Fruit fly (Drosophila melanogaster): ENCODE data around the gene Nuf2.
A peak's percentile ranks its signal among the peaks of the same experiment; 100 is the strongest.

The Nuf2 gene

dm6 chr2L:7037773-7038327, 27.8 kb downstream of the Nuf2 start, which contains the start of gene milt (continued):
- TF ChIP-seq CoRest (tag; optimal IDR thresholded peaks at IDR 0.05) (no peak), CG31388 (GFP tag; optimal IDR thresholded peaks at IDR 0.05) (no peak), Hr51 (GFP tag; optimal IDR thresholded peaks at IDR 0.05) (no peak), CG15269 (tag; optimal IDR thresholded peaks at IDR 0.05) (no peak), trem (tag; optimal IDR thresholded peaks at IDR 0.05) (peak; percentile 50), Asciz (GFP tag; optimal IDR thresholded peaks at IDR 0.05) (no peak), CG43689 (GFP tag; IDR thresholded peaks at IDR 0.05) (no peak), Hmr (GFP tag; optimal IDR thresholded peaks at IDR 0.05) (no peak), Mad (GFP tag; optimal IDR thresholded peaks at IDR 0.05) (no peak), D19A (tag; optimal IDR thresholded peaks at IDR 0.05) (peak; percentile 73), ewg (GFP tag; optimal IDR thresholded peaks at IDR 0.05) (no peak), CrebB (tag; optimal IDR thresholded peaks at IDR 0.05) (no peak), CG2889 (GFP tag; IDR thresholded peaks at IDR 0.05) (no peak), CG34224 (GFP tag; IDR thresholded peaks at IDR 0.05; ENCODE audit: partially characterized antibody) (peak; percentile 79), tap (tag; optimal IDR thresholded peaks at IDR 0.05) (no peak), dmrt99B (tag; optimal IDR thresholded peaks at IDR 0.05) (no peak), CG13894 (tag; optimal IDR thresholded peaks at IDR 0.05) (no peak), CG6683 (GFP tag; optimal IDR thresholded peaks at IDR 0.05) (no peak), CG13424 (tag; optimal IDR thresholded peaks at IDR 0.05) (no peak), dm (GFP tag; optimal IDR thresholded peaks at IDR 0.05) (peak; percentile 83), gce (GFP tag; IDR thresholded peaks at IDR 0.05) (no peak), CG7928 (GFP tag; optimal IDR thresholded peaks at IDR 0.05) (peak; percentile 96), sc (optimal IDR thresholded peaks at IDR 0.05) (no peak), sc (GFP tag; optimal IDR thresholded peaks at IDR 0.05) (no peak), CG6791 (GFP tag; IDR thresholded peaks at IDR 0.05; ENCODE audit: partially characterized antibody) (peak; percentile 91), p53 (GFP tag; optimal IDR thresholded peaks at IDR 0.05) (no peak), CG2116 (GFP tag; optimal IDR thresholded peaks at IDR 0.05) (peak; percentile 94), vfl (GFP tag; optimal IDR thresholded peaks at IDR 0.05) (no peak), CG5245 (GFP tag; optimal IDR thresholded peaks at IDR 0.05) (no peak), CG11456 (GFP tag; IDR thresholded peaks at IDR 0.05) (no peak), CG42726 (GFP tag; IDR thresholded peaks at IDR 0.05; ENCODE audit: partially characterized antibody) (peak; percentile 86), slbo (GFP tag; IDR thresholded peaks at IDR 0.05) (peak; percentile 34), dysf (GFP tag; IDR thresholded peaks at IDR 0.05) (no peak), ara (GFP tag; IDR thresholded peaks at IDR 0.05) (no peak), CG8924 (tag; optimal IDR thresholded peaks at IDR 0.05) (peak; percentile 79), CG11723 (GFP tag; optimal IDR thresholded peaks at IDR 0.05) (no peak), nerfin-1 (tag; optimal IDR thresholded peaks at IDR 0.05) (peak; percentile 31), HLH4C (GFP tag; IDR thresholded peaks at IDR 0.05; ENCODE audit: partially characterized antibody) (peak; percentile 93), bcd (GFP tag; optimal IDR thresholded peaks at IDR 0.05) (no peak), dan (GFP tag; IDR thresholded peaks at IDR 0.05) (no peak), bbx (GFP tag; IDR thresholded peaks at IDR 0.05; ENCODE audit: partially characterized antibody) (peak; percentile 94), CG31365 (tag; optimal IDR thresholded peaks at IDR 0.05) (no peak), tll (GFP tag; optimal IDR thresholded peaks at IDR 0.05) (no peak), zfh1 (GFP tag; IDR thresholded peaks at IDR 0.05) (peak; percentile 35; the same call in 1 of the 3 replicates), CG4820 (GFP tag; optimal IDR thresholded peaks at IDR 0.05) (no peak), Drgx (GFP tag; IDR thresholded peaks at IDR 0.05) (no peak), tio (GFP tag; optimal IDR thresholded peaks at IDR 0.05) (no peak), CG3838 (GFP tag; optimal IDR thresholded peaks at IDR 0.05) (no peak), NC2β (GFP tag; optimal IDR thresholded peaks at IDR 0.05) (peak; percentile 38), fu2 (GFP tag; optimal IDR thresholded peaks at IDR 0.05) (no peak), fru (optimal IDR thresholded peaks at IDR 0.05) (no peak)

Data from whole organism, embryonic.